Worm (Caenorhabditis elegans) whole organism, L3 larva: Measurements from ENCODE around the gene srw-87.
A peak's percentile ranks its signal among the peaks of the same experiment; 100 is the strongest.

Experiments
- R02D3.7 ChIP-seq: fragments of 150-350 bp; optimal IDR thresholded peaks from 2 replicates; lab custom pipeline; 2014; ENCODE audit warnings: missing biosample characterization, missing genetic modification characterization
- ZK546.5 ChIP-seq: sonication (generic microtip); optimal IDR thresholded peaks from 2 replicates; lab custom pipeline; 2017; ENCODE audit warnings: missing biosample characterization, missing genetic modification characterization
- aly-2 ChIP-seq: fragments of 150-350 bp; optimal IDR thresholded peaks from 2 replicates; lab custom pipeline; 2014; ENCODE audit warnings: missing biosample characterization, missing genetic modification characterization
- ama-1 ChIP-seq: fragments of 150-350 bp; optimal IDR thresholded peaks from 2 replicates; lab custom pipeline; 2018
- ceh-28 ChIP-seq: fragments of 150-350 bp; optimal IDR thresholded peaks from 2 replicates; lab custom pipeline; 2014; ENCODE audit warnings: missing biosample characterization, missing genetic modification reagents, missing genetic modification characterization
- ceh-82 ChIP-seq: fragments of 150-350 bp; optimal IDR thresholded peaks from 2 replicates; lab custom pipeline; 2014; ENCODE audit warnings: missing biosample characterization, missing genetic modification characterization
- daf-12 ChIP-seq: fragments of 150-350 bp; optimal IDR thresholded peaks from 2 replicates; lab custom pipeline; 2014; ENCODE audit warnings: missing biosample characterization, missing genetic modification reagents, missing genetic modification characterization
- egl-5 ChIP-seq: fragments of 150-350 bp; optimal IDR thresholded peaks from 2 replicates; lab custom pipeline; 2017; ENCODE audit warnings: missing biosample characterization, missing genetic modification reagents, missing genetic modification characterization, inconsistent platforms
- elt-2 ChIP-seq: sonication (generic microtip); optimal IDR thresholded peaks from 2 replicates; lab custom pipeline; 2016; ENCODE audit warnings: missing genetic modification reagents, mild to moderate bottlenecking, missing genetic modification characterization, missing compliant biosample characterization
- elt-3 ChIP-seq, 3 experiments: fragments of 150-350 bp in 1 of 3; sonication (generic microtip) in 2 of 3; optimal IDR thresholded peaks; 2 replicates in 2 of 3; 4 replicates in 1 of 3; lab custom pipeline; 2014 to 2017; ENCODE audit warnings: missing biosample characterization in 3 of 3, missing genetic modification characterization in 3 of 3
- fkh-10 ChIP-seq: sonication (generic microtip); optimal IDR thresholded peaks from 2 replicates; lab custom pipeline; 2017; ENCODE audit warnings: missing biosample characterization, missing genetic modification reagents, missing genetic modification characterization
- fkh-2 ChIP-seq: fragments of 150-350 bp; optimal IDR thresholded peaks from 2 replicates; lab custom pipeline; 2014; ENCODE audit warnings: missing biosample characterization, missing genetic modification reagents, missing genetic modification characterization
- fos-1 ChIP-seq: fragments of 150-350 bp; optimal IDR thresholded peaks from 2 replicates; lab custom pipeline; 2014; ENCODE audit warnings: missing biosample characterization, missing genetic modification characterization
- hmg-11 ChIP-seq: sonication (generic microtip); optimal IDR thresholded peaks from 2 replicates; lab custom pipeline; 2016; ENCODE audit warnings: missing genetic modification characterization, missing compliant biosample characterization
- jun-1 ChIP-seq: fragments of 150-350 bp; optimal IDR thresholded peaks from 2 replicates; lab custom pipeline; 2014; ENCODE audit warnings: missing biosample characterization, missing genetic modification reagents, missing genetic modification characterization
- lin-15B ChIP-seq: fragments of 150-350 bp; optimal IDR thresholded peaks from 2 replicates; lab custom pipeline; 2014; ENCODE audit warnings: missing biosample characterization, missing genetic modification characterization
- lin-39 ChIP-seq: fragments of 150-350 bp; optimal IDR thresholded peaks from 2 replicates; lab custom pipeline; 2018; ENCODE audit warnings: missing biosample characterization, missing genetic modification reagents, missing genetic modification characterization
- lsy-12 ChIP-seq: sonication (generic microtip); optimal IDR thresholded peaks from 2 replicates; lab custom pipeline; 2016; ENCODE audit warnings: mild to moderate bottlenecking, missing genetic modification characterization, missing compliant biosample characterization
- mml-1 ChIP-seq: fragments of 150-350 bp; sonication (generic microtip); optimal IDR thresholded peaks from 3 replicates; lab custom pipeline; 2014; ENCODE audit warnings: missing biosample characterization, missing genetic modification characterization
- nfya-1 ChIP-seq: sonication (generic microtip); optimal IDR thresholded peaks from 2 replicates; lab custom pipeline; 2017; ENCODE audit warnings: missing genetic modification characterization, mild to moderate bottlenecking, missing compliant biosample characterization, antibody characterized with exemption, moderate library complexity; ENCODE audit not compliant: insufficient read depth
- nhr-11 ChIP-seq: fragments of 150-350 bp; optimal IDR thresholded peaks from 2 replicates; lab custom pipeline; 2014; ENCODE audit warnings: missing biosample characterization, missing genetic modification characterization
- nhr-12 ChIP-seq: fragments of 150-350 bp; optimal IDR thresholded peaks from 2 replicates; lab custom pipeline; 2014; ENCODE audit warnings: missing biosample characterization, missing genetic modification characterization
- nhr-23 ChIP-seq: fragments of 150-350 bp; optimal IDR thresholded peaks from 2 replicates; lab custom pipeline; 2014; ENCODE audit warnings: missing biosample characterization, missing genetic modification reagents, missing genetic modification characterization
- nhr-237 ChIP-seq: fragments of 150-350 bp; optimal IDR thresholded peaks from 2 replicates; lab custom pipeline; 2014; ENCODE audit warnings: missing biosample characterization, missing genetic modification characterization
- nhr-25 ChIP-seq: sonication (generic microtip); optimal IDR thresholded peaks from 2 replicates; lab custom pipeline; 2017; ENCODE audit warnings: missing biosample characterization, missing genetic modification characterization
- nhr-28 ChIP-seq: fragments of 150-350 bp; optimal IDR thresholded peaks from 2 replicates; lab custom pipeline; 2014; ENCODE audit warnings: missing biosample characterization, missing genetic modification characterization
- nhr-43 ChIP-seq: sonication (generic microtip); optimal IDR thresholded peaks from 2 replicates; lab custom pipeline; 2016; ENCODE audit warnings: mild to moderate bottlenecking, missing genetic modification characterization, missing compliant biosample characterization; ENCODE audit not compliant: poor library complexity, severe bottlenecking
- nhr-77 ChIP-seq: fragments of 150-350 bp; optimal IDR thresholded peaks from 2 replicates; lab custom pipeline; 2014; ENCODE audit warnings: missing biosample characterization, missing genetic modification characterization
- pha-4 ChIP-seq: fragments of 150-350 bp; optimal IDR thresholded peaks from 2 replicates; lab custom pipeline; 2014; ENCODE audit warnings: missing biosample characterization, missing genetic modification reagents, missing genetic modification characterization
- pqm-1 ChIP-seq: fragments of 150-350 bp; optimal IDR thresholded peaks from 2 replicates; lab custom pipeline; 2017; ENCODE audit warnings: missing biosample characterization, missing genetic modification characterization, inconsistent platforms
- sea-2 ChIP-seq: fragments of 150-350 bp; sonication (generic microtip); optimal IDR thresholded peaks from 4 replicates; lab custom pipeline; 2014; ENCODE audit warnings: missing biosample characterization, missing genetic modification reagents, missing genetic modification characterization
- snpc-4 ChIP-seq: fragments of 150-350 bp; optimal IDR thresholded peaks from 2 replicates; lab custom pipeline; 2014; ENCODE audit warnings: missing biosample characterization, missing genetic modification characterization
- tbx-2 ChIP-seq: sonication (generic microtip); optimal IDR thresholded peaks from 2 replicates; lab custom pipeline; 2016; ENCODE audit warnings: mild to moderate bottlenecking, missing genetic modification characterization, missing compliant biosample characterization
- unc-39 ChIP-seq: sonication (generic microtip); optimal IDR thresholded peaks from 4 replicates; lab custom pipeline; 2017; ENCODE audit warnings: missing biosample characterization, missing genetic modification characterization
- unc-62 ChIP-seq: fragments of 150-350 bp; sonication (generic microtip); optimal IDR thresholded peaks from 4 replicates; lab custom pipeline; 2014; ENCODE audit warnings: missing biosample characterization, missing genetic modification reagents, missing genetic modification characterization
- zag-1 ChIP-seq: fragments of 150-350 bp; optimal IDR thresholded peaks from 2 replicates; lab custom pipeline; 2014; ENCODE audit warnings: missing biosample characterization, missing genetic modification characterization
- ztf-11 ChIP-seq: fragments of 150-350 bp; optimal IDR thresholded peaks from 2 replicates; lab custom pipeline; 2014; ENCODE audit warnings: missing biosample characterization, missing genetic modification characterization

srw-87 gene

ce11 chrV:16356798-16357197 is 20.4 kb downstream of the srw-87 start:
- TF ChIP-seq unc-62 (no peak), sea-2 (GFP tag; lab: Kevin White, UChicago) (no peak), R02D3.7 (no peak), hmg-11 (no peak), nhr-43 (tag; lab: Kevin White, UChicago) (no peak), ztf-11 (tag; lab: Kevin White, UChicago) (no peak)

- peak in 1 of 3 experiments; percentile 39 for TF ChIP-seq elt-3 (tag; optimal IDR thresholded peaks at IDR 0.05; lab: Kevin White, UChicago)
- TF ChIP-seq fos-1 (tag; lab: Kevin White, UChicago), result no peak
- TF ChIP-seq zag-1 (tag; lab: Kevin White, UChicago), result no peak
- TF ChIP-seq nhr-77 (tag; lab: Kevin White, UChicago), result no peak
- TF ChIP-seq unc-62, result no peak
- TF ChIP-seq fkh-10 (GFP tag; lab: Kevin White, UChicago), result no peak
- no peak for TF ChIP-seq daf-12 (tag; lab: Kevin White, UChicago)
- TF ChIP-seq ztf-11 (tag; lab: Kevin White, UChicago), result no peak
- TF ChIP-seq jun-1 (tag; lab: Kevin White, UChicago), result no peak
- no peak for TF ChIP-seq lin-39 (tag; lab: Kevin White, UChicago)
- TF ChIP-seq nhr-11 (tag; lab: Kevin White, UChicago), result no peak
- TF ChIP-seq nhr-43 (tag; lab: Kevin White, UChicago), result no peak
- no peak for TF ChIP-seq egl-5 (tag; lab: Kevin White, UChicago)
- peak; percentile 47 for TF ChIP-seq nfya-1 (tag; lab: Kevin White, UChicago)
- TF ChIP-seq pqm-1, result peak; percentile 50
- TF ChIP-seq fkh-2 (tag; lab: Kevin White, UChicago), result no peak
- TF ChIP-seq ama-1, result no peak
- TF ChIP-seq unc-39, result no peak
- no peak for TF ChIP-seq nhr-28
- TF ChIP-seq tbx-2 (tag; lab: Kevin White, UChicago), result no peak
- no peak for TF ChIP-seq nhr-12 (tag; lab: Kevin White, UChicago)
- no peak for TF ChIP-seq lin-15B (tag; lab: Kevin White, UChicago)
- TF ChIP-seq lsy-12 (tag; lab: Kevin White, UChicago), result no peak
- TF ChIP-seq ZK546.5 (tag; lab: Kevin White, UChicago), result no peak
- TF ChIP-seq nhr-25 (tag; lab: Kevin White, UChicago), result no peak
- no peak for TF ChIP-seq mml-1
- TF ChIP-seq pha-4 (tag; lab: Kevin White, UChicago), result peak; percentile 33
- TF ChIP-seq nhr-23 (tag; lab: Kevin White, UChicago), result peak; percentile 58
- no peak for TF ChIP-seq snpc-4
- TF ChIP-seq ceh-28 (tag; lab: Kevin White, UChicago), result peak; percentile 72
- peak; percentile 71 for TF ChIP-seq elt-2 (tag; lab: Kevin White, UChicago)
Measured at ce11 chrV:16357253-16357652, 20.8 kb downstream of the srw-87 start, which contains the start of gene pptr-1. Gene pptr-1 (plus strand): TSS chrV:16357521.

DNA sequence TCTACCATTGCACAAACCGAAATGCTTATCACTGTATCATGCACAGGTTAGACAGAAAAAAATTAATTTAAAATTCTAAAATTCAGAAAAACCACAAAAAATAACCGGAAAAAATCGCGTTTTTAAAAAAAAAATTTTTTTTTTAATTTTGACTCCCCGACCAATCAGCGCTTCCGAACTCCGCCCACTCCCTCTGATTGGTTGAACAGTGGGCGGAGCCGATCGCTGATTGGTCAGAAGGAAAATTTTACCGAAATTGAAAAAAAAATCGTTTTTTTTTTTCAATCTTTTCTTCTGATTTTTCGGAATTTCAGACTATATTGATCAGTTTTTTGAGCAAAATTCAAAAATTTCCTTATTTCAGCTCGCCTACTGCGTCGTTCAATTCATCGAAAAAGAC is 24.9 kb downstream of the srw-87 start:
- TF ChIP-seq nfya-1 (tag; lab: Kevin White, UChicago) (peak; percentile 100), unc-39 (no peak)

- TF ChIP-seq hmg-11 (peak; percentile 1), aly-2 (peak; percentile 46), ceh-82 (tag; lab: Kevin White, UChicago) (no peak), R02D3.7 (peak; percentile 37)
- TF ChIP-seq, all 47 proteins: peak for 3
Measured at ce11 chrV:16367575-16367974, 31.1 kb downstream of the srw-87 start, which contains the start of gene W08G11.3. Gene W08G11.3 (plus strand): TSS chrV:16367681.

DNA sequence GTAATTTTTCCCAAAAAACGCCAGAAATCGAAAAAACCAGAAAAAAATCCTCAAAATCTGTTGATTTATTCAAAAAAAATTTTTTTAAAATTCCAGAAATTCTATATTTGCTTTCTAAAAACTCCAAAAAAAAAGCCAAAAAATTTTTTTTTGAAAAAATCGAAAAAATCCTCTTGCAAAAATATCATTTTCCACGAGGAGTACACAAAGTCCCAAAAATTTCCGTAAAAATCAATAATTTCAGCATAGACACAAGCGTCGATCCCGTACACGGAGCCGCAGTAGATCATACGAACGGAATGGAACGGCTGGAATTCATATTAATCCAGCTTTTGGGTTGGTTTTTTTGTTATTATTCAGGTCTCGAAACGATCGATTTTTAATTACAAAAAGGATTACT is 31.7 kb downstream of the srw-87 start:
- TF ChIP-seq nhr-237 (tag; lab: Kevin White, UChicago), result no peak
- TF ChIP-seq ceh-82 (tag; lab: Kevin White, UChicago), result no peak
- TF ChIP-seq fos-1 (tag; lab: Kevin White, UChicago), result no peak
- no peak for TF ChIP-seq nhr-77 (tag; lab: Kevin White, UChicago)
